Worm (Caenorhabditis elegans) whole organism, L2 larva: ENCODE data around the gene srd-34.

ENCODE experiments used
- F13H6.1 ChIP-seq: sonication (generic microtip); optimal IDR thresholded peaks from 2 replicates; lab custom pipeline; 2016; ENCODE audit warnings: missing genetic modification characterization, missing compliant biosample characterization
- ZK546.5 ChIP-seq: sonication (generic microtip); optimal IDR thresholded peaks from 2 replicates; lab custom pipeline; 2017; ENCODE audit warnings: missing biosample characterization, missing genetic modification characterization
- ama-1 ChIP-seq: fragments of 150-350 bp; optimal IDR thresholded peaks from 2 replicates; lab custom pipeline; 2018; ENCODE audit warnings: inconsistent platforms
- blmp-1 ChIP-seq: sonication (generic microtip); optimal IDR thresholded peaks from 2 replicates; lab custom pipeline; 2017; ENCODE audit warnings: missing genetic modification characterization, mild to moderate bottlenecking, missing compliant biosample characterization, antibody characterized with exemption, moderate library complexity; ENCODE audit not compliant: insufficient read depth
- lin-39 ChIP-seq: fragments of 150-350 bp; optimal IDR thresholded peaks from 2 replicates; lab custom pipeline; 2014; ENCODE audit warnings: missing biosample characterization, missing genetic modification reagents, missing genetic modification characterization
- mdl-1 ChIP-seq, 2 experiments: fragments of 150-350 bp in 1 of 2; sonication (generic microtip) in 1 of 2; optimal IDR thresholded peaks; 2 replicates each; lab custom pipeline; 2017; ENCODE audit warnings: missing biosample characterization in 2 of 2, missing genetic modification characterization in 2 of 2
- nhr-12 ChIP-seq: fragments of 150-350 bp; optimal IDR thresholded peaks from 2 replicates; lab custom pipeline; 2014; ENCODE audit warnings: missing biosample characterization, missing genetic modification characterization
- nhr-6 ChIP-seq: fragments of 150-350 bp; optimal IDR thresholded peaks from 2 replicates; lab custom pipeline; 2014; ENCODE audit warnings: missing biosample characterization, missing genetic modification characterization
- nhr-77 ChIP-seq: fragments of 150-350 bp; optimal IDR thresholded peaks from 2 replicates; lab custom pipeline; 2014; ENCODE audit warnings: missing biosample characterization, missing genetic modification characterization
- peb-1 ChIP-seq: fragments of 150-350 bp; optimal IDR thresholded peaks from 2 replicates; lab custom pipeline; 2014; ENCODE audit warnings: missing biosample characterization, missing genetic modification characterization
- snpc-4 ChIP-seq: fragments of 150-350 bp; optimal IDR thresholded peaks from 2 replicates; lab custom pipeline; 2014; ENCODE audit warnings: missing biosample characterization, missing genetic modification characterization
- unc-39 ChIP-seq: fragments of 150-350 bp; optimal IDR thresholded peaks from 2 replicates; lab custom pipeline; 2014; ENCODE audit warnings: missing biosample characterization, missing genetic modification characterization
- unc-62 ChIP-seq: fragments of 150-350 bp; optimal IDR thresholded peaks from 2 replicates; lab custom pipeline; 2014; ENCODE audit warnings: missing biosample characterization, missing genetic modification reagents, missing genetic modification characterization

DNA sequence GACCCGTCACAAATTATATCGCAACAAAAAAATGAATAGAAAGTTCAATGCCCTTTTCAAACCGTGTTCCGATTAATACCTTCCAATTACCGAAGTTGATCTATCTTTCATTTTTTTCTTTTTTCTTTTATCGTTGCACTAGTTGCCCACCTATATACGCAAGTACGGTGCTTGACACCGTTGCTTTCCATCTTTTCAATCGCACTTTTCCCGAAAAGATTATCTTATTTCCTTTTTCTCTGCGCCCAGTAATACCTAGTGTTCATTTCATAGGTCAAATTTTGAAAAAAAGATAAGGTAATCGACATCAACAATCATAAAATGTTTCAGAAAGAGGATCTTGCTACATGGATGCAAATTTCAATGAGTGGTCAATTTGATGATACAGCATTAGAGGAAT, 19.3 kb downstream of the srd-34 start:
- TF ChIP-seq ama-1 (lab: Kevin White, UChicago) (no peak), peb-1 (tag; lab: Kevin White, UChicago) (no peak), F13H6.1 (tag; lab: Kevin White, UChicago) (no peak), mdl-1 (tag; optimal IDR thresholded peaks at IDR 0.05; lab: Kevin White, UChicago) (no peak), blmp-1 (no peak), lin-39 (tag; lab: Kevin White, UChicago) (no peak), unc-39 (tag; lab: Kevin White, UChicago) (no peak), snpc-4 (no peak), nhr-12 (tag; lab: Kevin White, UChicago) (no peak), unc-62 (GFP tag; lab: Kevin White, UChicago) (no peak), nhr-6 (no peak), nhr-77 (no peak), ZK546.5 (tag; lab: Kevin White, UChicago) (no peak)
